Fruit fly (Drosophila melanogaster) whole organism, adult: Measurements from ENCODE around the gene Cul5.

Source experiments
- CG11617 ChIP-seq: fragments of 200-800 bp; sonication (Bioruptor generic); optimal IDR thresholded peaks from 2 replicates; lab custom pipeline; 2017; ENCODE audit warnings: mild to moderate bottlenecking, missing biosample characterization, missing genetic modification reagents, missing genetic modification characterization
- CG12768 ChIP-seq: fragments of 200-800 bp; sonication (Bioruptor generic); optimal IDR thresholded peaks from 2 replicates; lab custom pipeline; 2017; ENCODE audit warnings: missing biosample characterization, missing genetic modification characterization, mild to moderate bottlenecking, moderate library complexity, missing genetic modification reagents
- CG14711 ChIP-seq: fragments of 200-800 bp; sonication (Bioruptor generic); optimal IDR thresholded peaks from 2 replicates; lab custom pipeline; 2018; ENCODE audit warnings: missing biosample characterization, mild to moderate bottlenecking, missing genetic modification characterization, moderate library complexity
- CG1620 ChIP-seq: fragments of 200-800 bp; sonication (Bioruptor generic); optimal IDR thresholded peaks from 2 replicates; lab custom pipeline; 2016; ENCODE audit warnings: missing biosample characterization, missing genetic modification characterization
- CG33017 ChIP-seq: fragments of 200-800 bp; sonication (Bioruptor generic); optimal IDR thresholded peaks from 2 replicates; lab custom pipeline; 2018; ENCODE audit warnings: missing biosample characterization, mild to moderate bottlenecking, missing genetic modification characterization, moderate library complexity
- CG5204 ChIP-seq: fragments of 200-800 bp; sonication (Bioruptor generic); optimal IDR thresholded peaks from 2 replicates; lab custom pipeline; 2016; ENCODE audit warnings: missing biosample characterization, missing genetic modification characterization
- CG7045 ChIP-seq: fragments of 200-800 bp; sonication (Bioruptor generic); optimal IDR thresholded peaks from 2 replicates; lab custom pipeline; 2017; ENCODE audit warnings: missing biosample characterization, mild to moderate bottlenecking, missing genetic modification characterization
- CG7101 ChIP-seq: fragments of 200-800 bp; sonication (Bioruptor generic); optimal IDR thresholded peaks from 2 replicates; lab custom pipeline; 2018; ENCODE audit warnings: missing biosample characterization, mild to moderate bottlenecking, missing genetic modification characterization, moderate library complexity
- Clk ChIP-seq: fragments of 200-800 bp; sonication (Bioruptor generic); optimal IDR thresholded peaks from 2 replicates; lab custom pipeline; 2017; ENCODE audit warnings: missing biosample characterization, missing genetic modification characterization
- Crg-1 ChIP-seq: fragments of 200-800 bp; sonication (Bioruptor generic); optimal IDR thresholded peaks from 2 replicates; lab custom pipeline; 2016; ENCODE audit warnings: missing biosample characterization, missing genetic modification characterization
- Hr96 ChIP-seq: fragments of 200-800 bp; sonication (Bioruptor generic); optimal IDR thresholded peaks from 2 replicates; lab custom pipeline; 2016; ENCODE audit warnings: missing biosample characterization, missing genetic modification characterization
- Mnt ChIP-seq: fragments of 200-800 bp; sonication (Bioruptor generic); optimal IDR thresholded peaks from 2 replicates; lab custom pipeline; 2016; ENCODE audit warnings: missing biosample characterization, mild to moderate bottlenecking, missing genetic modification characterization
- bab1 ChIP-seq: fragments of 200-800 bp; sonication (Bioruptor generic); optimal IDR thresholded peaks from 3 replicates; lab custom pipeline; 2019; ENCODE audit warnings: missing biosample characterization, mild to moderate bottlenecking, missing genetic modification characterization, moderate library complexity
- cic ChIP-seq: fragments of 200-800 bp; sonication (Bioruptor generic); optimal IDR thresholded peaks from 2 replicates; lab custom pipeline; 2017; ENCODE audit warnings: missing biosample characterization, mild to moderate bottlenecking, missing genetic modification characterization, moderate library complexity
- cnc ChIP-seq, 2 experiments: fragments of >200 bp; optimal IDR thresholded peaks; 2 replicates each; lab custom pipeline; 2017
- kay ChIP-seq: fragments of 200-800 bp; sonication (Bioruptor generic); peaks from one replicate; lab custom pipeline; 2016; ENCODE audit warnings: missing biosample characterization, missing genetic modification characterization, borderline replicate concordance
- ovo ChIP-seq: fragments of 200-800 bp; sonication (Bioruptor generic); optimal IDR thresholded peaks from 2 replicates; lab custom pipeline; 2016; ENCODE audit warnings: missing biosample characterization, missing genetic modification characterization
- pad ChIP-seq: fragments of 200-800 bp; sonication (Bioruptor generic); optimal IDR thresholded peaks from 3 replicates; lab custom pipeline; 2017; ENCODE audit warnings: missing biosample characterization, missing genetic modification characterization, mild to moderate bottlenecking, moderate library complexity, missing genetic modification reagents
- tj ChIP-seq: fragments of 200-800 bp; sonication (Bioruptor generic); optimal IDR thresholded peaks from 3 replicates; lab custom pipeline; 2017; ENCODE audit warnings: missing biosample characterization, mild to moderate bottlenecking, missing genetic modification characterization, moderate library complexity
- toe ChIP-seq: fragments of 200-800 bp; sonication (Bioruptor generic); optimal IDR thresholded peaks from 2 replicates; lab custom pipeline; 2016; ENCODE audit warnings: missing biosample characterization, missing genetic modification characterization

Cul5 gene

dm6 chr3R:29072834-29073233 lies 10.1 kb upstream of the Cul5 start:
- TF ChIP-seq Mnt (GFP tag; lab: Kevin White, UChicago) (no peak), CG5204 (GFP tag; lab: Kevin White, UChicago) (no peak), CG7045 (no peak), Hr96 (GFP tag; lab: Kevin White, UChicago) (no peak), CG7101 (tag; lab: Kevin White, UChicago) (no peak), bab1 (GFP tag; lab: Kevin White, UChicago) (no peak), kay (no peak), ovo (GFP tag; lab: Kevin White, UChicago) (no peak), pad (GFP tag; lab: Kevin White, UChicago) (no peak), tj (GFP tag; lab: Kevin White, UChicago) (no peak), CG11617 (GFP tag; lab: Kevin White, UChicago) (no peak), CG14711 (tag; lab: Kevin White, UChicago) (no peak), cic (GFP tag; lab: Kevin White, UChicago) (no peak), toe (no peak), CG12768 (no peak)

- TF ChIP-seq bab1 (GFP tag; lab: Kevin White, UChicago), result no peak
- TF ChIP-seq CG5204 (GFP tag; lab: Kevin White, UChicago), result no peak
- TF ChIP-seq Hr96 (GFP tag; lab: Kevin White, UChicago), result no peak
- TF ChIP-seq tj (GFP tag; lab: Kevin White, UChicago), result no peak
- TF ChIP-seq kay, result no peak
- no peak for TF ChIP-seq Clk (GFP tag; lab: Kevin White, UChicago)
- no peak for TF ChIP-seq toe
- no peak for TF ChIP-seq CG1620 (GFP tag; lab: Kevin White, UChicago)
- TF ChIP-seq CG11617 (GFP tag; lab: Kevin White, UChicago), result no peak
- no peak for TF ChIP-seq Crg-1 (GFP tag; lab: Kevin White, UChicago)
- no peak for TF ChIP-seq CG33017 (tag; lab: Kevin White, UChicago)
- no peak for TF ChIP-seq cic (GFP tag; lab: Kevin White, UChicago)
- no peak for TF ChIP-seq CG7045
Observed at dm6 chr3R:29071141-29071540, 8.4 kb upstream of the Cul5 start.

dm6 chr3R:29069208-29070072 lies 6.7 kb upstream of the Cul5 start:
- TF ChIP-seq CG7045 (no peak), kay (no peak), CG7101 (tag; lab: Kevin White, UChicago) (no peak)

- TF ChIP-seq CG7045, result no peak
- TF ChIP-seq CG7101 (tag; lab: Kevin White, UChicago), result no peak
Observed at dm6 chr3R:29068430-29069207, 5.8 kb upstream of the Cul5 start.

- TF ChIP-seq Mnt (GFP tag; lab: Kevin White, UChicago) (peak; percentile 69), CG7101 (tag; lab: Kevin White, UChicago) (no peak), CG33017 (tag; lab: Kevin White, UChicago) (peak; percentile 2), CG12768 (peak; percentile 1), cic (GFP tag; lab: Kevin White, UChicago) (peak; percentile 28)
Observed at dm6 chr3R:29067091-29067490, 4.3 kb upstream of the Cul5 start.

- TF ChIP-seq toe, result no peak
- TF ChIP-seq bab1 (GFP tag; lab: Kevin White, UChicago), result no peak
- TF ChIP-seq pad (GFP tag; lab: Kevin White, UChicago), result peak; percentile 7
- peak; percentile 32 for TF ChIP-seq Mnt (GFP tag; lab: Kevin White, UChicago)
- TF ChIP-seq Clk (GFP tag; lab: Kevin White, UChicago), result no peak
- peak; percentile 65 for TF ChIP-seq ovo (GFP tag; lab: Kevin White, UChicago)
- no peak for TF ChIP-seq CG12768
- TF ChIP-seq tj (GFP tag; lab: Kevin White, UChicago), result no peak
- TF ChIP-seq cic (GFP tag; lab: Kevin White, UChicago), result peak; percentile 69
- no peak for TF ChIP-seq kay
- TF ChIP-seq CG1620 (GFP tag; lab: Kevin White, UChicago), result no peak
- TF ChIP-seq CG11617 (GFP tag; lab: Kevin White, UChicago), result no peak
- TF ChIP-seq CG14711 (tag; lab: Kevin White, UChicago), result no peak
- no peak for TF ChIP-seq CG7045
- TF ChIP-seq cnc (optimal IDR thresholded peaks at IDR 0.05; lab: Kevin White, UChicago), result no peak
- peak; percentile 63 for TF ChIP-seq Crg-1 (GFP tag; lab: Kevin White, UChicago)
- no peak for TF ChIP-seq CG5204 (GFP tag; lab: Kevin White, UChicago)
- TF ChIP-seq CG33017 (tag; lab: Kevin White, UChicago), result no peak
Observed at dm6 chr3R:29066285-29066684, 3.5 kb upstream of the Cul5 start.
